Fruit fly (Drosophila melanogaster): ENCODE results near the gene Lztr1.

- TF ChIP-seq usp (GFP tag; optimal IDR thresholded peaks at IDR 0.05) (no peak), EcR (GFP tag; optimal IDR thresholded peaks at IDR 0.05) (no peak), Dll (optimal IDR thresholded peaks at IDR 0.05) (no peak)
Measured at dm6 chrX:935901-936207, 8.5 kb upstream of the Lztr1 start.

All from whole organism.